Worm (Caenorhabditis elegans): ENCODE measurements around the gene his-61.
A peak's percentile ranks its signal among the peaks of the same experiment; 100 is the strongest.

his-61 gene

DNA sequence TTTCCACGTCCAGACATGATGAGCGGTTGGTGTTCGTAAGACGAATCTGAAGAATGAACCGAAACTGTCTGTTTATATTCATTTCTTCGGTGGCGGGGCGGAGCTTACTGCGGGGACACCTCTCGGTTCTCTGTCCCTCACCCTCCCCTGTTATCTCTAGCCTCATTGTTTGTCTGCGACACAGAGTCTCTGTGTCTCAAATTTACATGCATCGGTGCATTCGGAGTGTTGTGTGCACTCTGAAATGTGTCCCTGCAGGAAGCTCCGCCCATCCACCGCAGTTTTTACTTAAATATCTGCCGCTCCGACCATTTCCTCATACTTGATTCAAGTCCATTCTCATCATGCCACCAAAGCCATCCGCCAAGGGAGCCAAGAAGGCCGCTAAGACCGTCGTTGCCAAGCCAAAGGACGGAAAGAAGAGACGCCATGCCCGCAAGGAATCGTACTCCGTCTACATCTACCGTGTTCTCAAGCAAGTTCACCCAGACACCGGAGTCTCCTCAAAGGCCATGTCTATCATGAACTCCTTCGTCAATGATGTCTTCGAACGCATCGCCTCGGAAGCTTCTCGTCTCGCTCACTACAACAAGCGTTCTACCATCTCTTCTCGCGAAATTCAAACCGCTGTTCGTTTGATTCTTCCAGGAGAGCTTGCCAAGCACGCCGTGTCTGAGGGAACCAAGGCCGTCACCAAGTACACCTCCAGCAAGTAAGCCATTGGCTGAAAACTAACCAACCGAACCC lies at the start of gene his-61, which contains the start of gene his-62 (continued):
- TF ChIP-seq madf-10 (tag; optimal IDR thresholded peaks at IDR 0.05) (no peak), nfya-2 (GFP tag; IDR thresholded peaks at IDR 0.05) (no peak), tlf-1 (GFP tag; optimal IDR thresholded peaks at IDR 0.05) (peak; percentile 23), dpl-1 (GFP tag; optimal IDR thresholded peaks at IDR 0.05) (no peak), snpc-4 (GFP tag; optimal IDR thresholded peaks at IDR 0.05) (no peak), snpc-4 (tag; optimal IDR thresholded peaks at IDR 0.05) (peak; percentile 4 to 74 (median 61)), nfya-1 (tag; optimal IDR thresholded peaks at IDR 0.05; ENCODE audit: borderline replicate concordance, insufficient read depth) (no peak), attf-3 (GFP tag; conservative IDR thresholded peaks at IDR 0.05) (no peak), F52B5.7 (tag; optimal IDR thresholded peaks at IDR 0.05) (no peak), him-1 (tag; optimal IDR thresholded peaks at IDR 0.05) (no peak), efl-1 (GFP tag; optimal IDR thresholded peaks at IDR 0.05) (no peak), aptf-2 (GFP tag; conservative IDR thresholded peaks at IDR 0.05) (peak; percentile 87), snpc-1.3 (tag; optimal IDR thresholded peaks at IDR 0.05; ENCODE audit: insufficient read depth) (no peak), ceh-100 (GFP tag; IDR thresholded peaks at IDR 0.05) (peak; percentile 53), tbp1 (GFP tag; optimal IDR thresholded peaks at IDR 0.05) (peak; percentile 71), madf-8 (GFP tag; conservative IDR thresholded peaks at IDR 0.05) (0 out of 2 replicates have a peak, but pooled peaks have one; percentile 26), attf-6 (GFP tag; IDR thresholded peaks at IDR 0.05) (peak; percentile 80; the same call in 1 of the 2 replicates), madf-3 (GFP tag; IDR thresholded peaks at IDR 0.05) (no peak; the same call in none of the 2 replicates), nfyb-1 (GFP tag; IDR thresholded peaks at IDR 0.05) (0 out of 2 replicates have a peak, but pooled peaks have one; percentile 22), F39B2.1 (GFP tag; IDR thresholded peaks at IDR 0.05) (peak; percentile 98), ztf-25 (GFP tag; IDR thresholded peaks at IDR 0.05) (no peak), rec-8 (tag; optimal IDR thresholded peaks at IDR 0.05) (no peak), ekl-4 (GFP tag; IDR thresholded peaks at IDR 0.05) (peak; percentile 39), pbrm-1 (GFP tag; IDR thresholded peaks at IDR 0.05) (peak; percentile 63; the same call in 1 of the 2 replicates), F49E8.2 (tag; optimal IDR thresholded peaks at IDR 0.05; ENCODE audit: insufficient read depth) (peak; percentile 89), die-1 (tag; optimal IDR thresholded peaks at IDR 0.05) (no peak), ztf-18 (tag; optimal IDR thresholded peaks at IDR 0.05) (peak; percentile 29), unc-130 (GFP tag; optimal IDR thresholded peaks at IDR 0.05) (no peak), pha-4 (tag; optimal IDR thresholded peaks at IDR 0.05) (no peak), ztf-28 (GFP tag; IDR thresholded peaks at IDR 0.05) (peak; percentile 76; the same call in 1 of the 2 replicates), Y53G8AR.9 (GFP tag; conservative IDR thresholded peaks at IDR 0.05) (peak; percentile 56), B0035.1 (tag; optimal IDR thresholded peaks at IDR 0.05) (no peak), nhr-120 (GFP tag; IDR thresholded peaks at IDR 0.05) (no peak), cebp-2 (GFP tag; IDR thresholded peaks at IDR 0.05) (peak; percentile 62; the same call in 1 of the 2 replicates), rpc-1 (optimal IDR thresholded peaks at IDR 0.05) (no peak), rpc-1 (tag; optimal IDR thresholded peaks at IDR 0.05) (no peak), atf-7 (tag; optimal IDR thresholded peaks at IDR 0.05) (no peak), zim-3 (tag; optimal IDR thresholded peaks at IDR 0.05) (no peak), lsl-1 (GFP tag; optimal IDR thresholded peaks at IDR 0.05) (peak; percentile 43), T26A5.8 (tag; optimal IDR thresholded peaks at IDR 0.05) (no peak), snpc-1.1 (tag; optimal IDR thresholded peaks at IDR 0.05; ENCODE audit: insufficient read depth) (no peak), hmg-1.2 (GFP tag; IDR thresholded peaks at IDR 0.05) (peak; percentile 80), somi-1 (GFP tag; optimal IDR thresholded peaks at IDR 0.05) (no peak), D2030.7 (GFP tag; IDR thresholded peaks at IDR 0.05) (peak; percentile 68), ceh-27 (GFP tag; optimal IDR thresholded peaks at IDR 0.05) (no peak), mes-4 (tag; optimal IDR thresholded peaks at IDR 0.05) (no peak), ceh-79 (tag; optimal IDR thresholded peaks at IDR 0.05) (no peak)

All from whole organism, young adult.